Worm (Caenorhabditis elegans) whole organism, young adult: ENCODE data around the gene cysl-4.

Experiments used
- egl-18 ChIP-seq: fragments of 200-800 bp; sonication (Bioruptor generic); IDR thresholded peaks from 2 replicates; pipeline ENCODE4 v1.3.6; 2022; ENCODE audit warnings: missing genetic modification reagents, missing genetic modification characterization, missing compliant biosample characterization
- rec-8 ChIP-seq, 2 experiments: sonication (generic microtip); optimal IDR thresholded peaks; 2 replicates each; lab custom pipeline; 2016; ENCODE audit warnings: mild to moderate bottlenecking in 2 of 2, missing genetic modification characterization in 2 of 2, missing genetic modification reagents in 2 of 2, missing genotype in 2 of 2, missing biosample characterization in 1 of 2, missing compliant biosample characterization in 1 of 2, moderate library complexity in 1 of 2
- snpc-4 ChIP-seq, 5 experiments: fragments of 150-350 bp in 1 of 5; sonication (generic microtip) in 4 of 5; optimal IDR thresholded peaks; 2 replicates each; lab custom pipeline; 2014 to 2018; ENCODE audit warnings: missing genetic modification characterization in 5 of 5, missing biosample characterization in 3 of 5, antibody characterized with exemption in 2 of 5, mild to moderate bottlenecking in 2 of 5, missing compliant biosample characterization in 2 of 5, missing genotype in 2 of 5, moderate library complexity in 2 of 5, missing genetic modification reagents in 1 of 5
- unc-62 ChIP-seq: fragments of 150-350 bp; optimal IDR thresholded peaks from 2 replicates; lab custom pipeline; 2014; ENCODE audit warnings: missing biosample characterization, missing genetic modification reagents, missing genetic modification characterization

DNA sequence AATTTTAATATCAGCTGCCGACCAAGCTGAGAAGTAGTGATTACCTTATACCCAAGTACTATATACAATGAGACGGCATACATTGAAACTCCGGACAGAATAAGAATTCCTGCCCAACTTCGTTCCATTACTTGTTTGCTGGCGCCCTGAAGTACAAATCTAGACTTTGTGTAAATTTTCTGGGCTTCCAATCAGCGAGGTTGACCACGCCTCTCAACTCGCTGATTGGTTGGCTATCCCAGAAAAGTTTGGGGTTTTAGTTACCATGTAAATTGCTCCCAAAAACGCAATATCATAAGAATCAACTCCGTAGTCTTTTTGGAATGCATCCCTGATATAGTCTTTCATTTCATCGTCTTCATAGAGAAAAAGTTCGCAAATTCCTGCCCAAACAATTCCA, 49.5 kb upstream of the cysl-4 start:
- TF ChIP-seq rec-8 (tag; optimal IDR thresholded peaks at IDR 0.05; lab: Kevin White, UChicago) (no peak), egl-18 (GFP tag; lab: Robert Waterston, UW) (no peak), snpc-4 (GFP tag; optimal IDR thresholded peaks at IDR 0.05; lab: Kevin White, UChicago) (no peak), snpc-4 (tag; optimal IDR thresholded peaks at IDR 0.05; lab: Kevin White, UChicago) (no peak), unc-62 (no peak)
